Fruit fly (Drosophila melanogaster): ENCODE measurements around the gene CG14260.
A peak's percentile ranks its signal among the peaks of the same experiment; 100 is the strongest.

The CG14260 gene

dm6 chr3R:27238438-27239301 is 26.6 kb upstream of the CG14260 start, which contains the start of the genes CG31064 and PolA2 (continued):
- TF ChIP-seq CG42726 (GFP tag; IDR thresholded peaks at IDR 0.05; ENCODE audit: partially characterized antibody) (peak; percentile 69; the same call in 1 of the 2 replicates), br (optimal IDR thresholded peaks at IDR 0.05) (no peak), mam (GFP tag; optimal IDR thresholded peaks at IDR 0.05) (no peak), CG11085 (GFP tag; IDR thresholded peaks at IDR 0.05) (no peak), Elba2 (GFP tag; optimal IDR thresholded peaks at IDR 0.05) (peak; percentile 0), CG15011 (GFP tag; optimal IDR thresholded peaks at IDR 0.05) (no peak), grn (GFP tag; optimal IDR thresholded peaks at IDR 0.05) (no peak), scrt (GFP tag; optimal IDR thresholded peaks at IDR 0.05) (peak; percentile 90), Scr (GFP tag; IDR thresholded peaks at IDR 0.05; ENCODE audit: partially characterized antibody) (peak; percentile 74), Rx (GFP tag; IDR thresholded peaks at IDR 0.05) (no peak), p53 (GFP tag; optimal IDR thresholded peaks at IDR 0.05) (no peak), chinmo (GFP tag; IDR thresholded peaks at IDR 0.05; ENCODE audit: partially characterized antibody) (peak; percentile 95), CG6791 (GFP tag; IDR thresholded peaks at IDR 0.05; ENCODE audit: partially characterized antibody) (peak; percentile 85), CG17328 (GFP tag; IDR thresholded peaks at IDR 0.05) (no peak), emc (GFP tag; optimal IDR thresholded peaks at IDR 0.05) (no peak), Rfx (GFP tag; IDR thresholded peaks at IDR 0.05) (peak; percentile 58), vnd (GFP tag; IDR thresholded peaks at IDR 0.05; ENCODE audit: partially characterized antibody) (peak; percentile 80), pita (GFP tag; optimal IDR thresholded peaks at IDR 0.05) (no peak), CG34224 (GFP tag; IDR thresholded peaks at IDR 0.05; ENCODE audit: partially characterized antibody) (peak; percentile 89), usp (GFP tag; optimal IDR thresholded peaks at IDR 0.05) (no peak), CG12155 (GFP tag; optimal IDR thresholded peaks at IDR 0.05) (peak; percentile 8), chif (GFP tag; optimal IDR thresholded peaks at IDR 0.05) (no peak), ewg (GFP tag; optimal IDR thresholded peaks at IDR 0.05) (peak; percentile 75), Dip2 (GFP tag; IDR thresholded peaks at IDR 0.05) (no peak), Bgb (GFP tag; IDR thresholded peaks at IDR 0.05; ENCODE audit: partially characterized antibody) (peak; percentile 86), sens-2 (GFP tag; IDR thresholded peaks at IDR 0.05) (no peak), cato (GFP tag; optimal IDR thresholded peaks at IDR 0.05; ENCODE audit: borderline replicate concordance) (no peak), CG32532 (GFP tag; IDR thresholded peaks at IDR 0.05) (no peak), CG10267 (tag; optimal IDR thresholded peaks at IDR 0.05) (peak; percentile 53), Doc2 (GFP tag; IDR thresholded peaks at IDR 0.05) (no peak), CG12659 (GFP tag; optimal IDR thresholded peaks at IDR 0.05) (peak; percentile 62), Oli (tag; optimal IDR thresholded peaks at IDR 0.05) (no peak), CoRest (tag; optimal IDR thresholded peaks at IDR 0.05) (peak; percentile 22), Dp (GFP tag; optimal IDR thresholded peaks at IDR 0.05) (peak; percentile 89), oc (tag; optimal IDR thresholded peaks at IDR 0.05) (no peak), CG30403 (GFP tag; optimal IDR thresholded peaks at IDR 0.05) (no peak), ftz-f1 (GFP tag; optimal IDR thresholded peaks at IDR 0.05) (peak; percentile 78), inv (GFP tag; IDR thresholded peaks at IDR 0.05; ENCODE audit: partially characterized antibody) (peak; percentile 60; the same call in 1 of the 2 replicates), sna (GFP tag; IDR thresholded peaks at IDR 0.05; ENCODE audit: partially characterized antibody) (peak; percentile 73; the same call in 1 of the 2 replicates), Hsf (GFP tag; optimal IDR thresholded peaks at IDR 0.05) (peak; percentile 3), CG6765 (GFP tag; optimal IDR thresholded peaks at IDR 0.05) (no peak), CG3995 (GFP tag; optimal IDR thresholded peaks at IDR 0.05) (peak; percentile 100), ac (GFP tag; optimal IDR thresholded peaks at IDR 0.05) (peak; percentile 71), Hand (GFP tag; optimal IDR thresholded peaks at IDR 0.05) (no peak), so (GFP tag; IDR thresholded peaks at IDR 0.05) (no peak), CG10431 (GFP tag; optimal IDR thresholded peaks at IDR 0.05) (no peak), Eip74EF (GFP tag; optimal IDR thresholded peaks at IDR 0.05) (no peak), kah (GFP tag; optimal IDR thresholded peaks at IDR 0.05) (peak; percentile 59)
